Worm (Caenorhabditis elegans) whole organism, L4/young adult: ENCODE data around the gene str-93.

Source experiments
- W03F9.2 ChIP-seq: fragments of 150-350 bp; optimal IDR thresholded peaks from 2 replicates; lab custom pipeline; 2014; ENCODE audit warnings: missing biosample characterization, missing genetic modification characterization
- dao-5 ChIP-seq: sonication (generic microtip); optimal IDR thresholded peaks from 2 replicates; lab custom pipeline; 2016; ENCODE audit warnings: missing genotype, missing genetic modification characterization, moderate library complexity, missing compliant biosample characterization

ce11 chrV:17721709-17722108, 48.5 kb upstream of the str-93 start:
- TF ChIP-seq dao-5 (tag; lab: Kevin White, UChicago) (no peak), W03F9.2 (tag; lab: Kevin White, UChicago) (no peak)
